Fruit fly (Drosophila melanogaster) whole organism, embryonic: Measurements from ENCODE around the gene CG32651.
A peak's percentile ranks its signal among the peaks of the same experiment; 100 is the strongest.

Source experiments
- Ada2b ChIP-seq: fragments of 200-800 bp; sonication (Bioruptor generic); IDR thresholded peaks from 2 replicates; pipeline ENCODE4 v1.3.6; 2022; ENCODE audit warnings: missing biosample characterization, missing genetic modification characterization
- Adf1 ChIP-seq: fragments of 200-800 bp; sonication (Bioruptor generic); IDR thresholded peaks from 2 replicates; pipeline ENCODE4 v1.3.6; 2022; ENCODE audit warnings: missing biosample characterization, missing genetic modification characterization
- Atf3 ChIP-seq: fragments of 200-800 bp; sonication (Bioruptor generic); optimal IDR thresholded peaks from 3 replicates; lab custom pipeline; 2016; ENCODE audit warnings: missing biosample characterization, missing genetic modification characterization
- B-H1 ChIP-seq: fragments of 200-800 bp; sonication (Bioruptor generic); IDR thresholded peaks from 3 replicates; pipeline ENCODE4 v1.3.6; 2022; ENCODE audit warnings: missing biosample characterization, missing genetic modification characterization
- CG10462 ChIP-seq: fragments of 200-800 bp; sonication (Bioruptor generic); optimal IDR thresholded peaks from 2 replicates; lab custom pipeline; 2016; ENCODE audit warnings: missing biosample characterization, missing genetic modification characterization
- CG13296 ChIP-seq: fragments of 200-800 bp; sonication (Bioruptor generic); optimal IDR thresholded peaks from 3 replicates; lab custom pipeline; 2018; ENCODE audit warnings: missing biosample characterization, mild to moderate bottlenecking, missing genetic modification characterization
- CG15514 ChIP-seq: fragments of 200-800 bp; sonication (Bioruptor generic); optimal IDR thresholded peaks from 3 replicates; lab custom pipeline; 2017; ENCODE audit warnings: missing biosample characterization, missing genetic modification characterization, mild to moderate bottlenecking, moderate library complexity, missing genetic modification reagents
- CG1602 ChIP-seq: fragments of 200-800 bp; sonication (Bioruptor generic); optimal IDR thresholded peaks from 3 replicates; lab custom pipeline; 2016; ENCODE audit warnings: missing biosample characterization, missing genetic modification characterization
- CG1647 ChIP-seq: fragments of 200-800 bp; sonication (Bioruptor generic); optimal IDR thresholded peaks from 3 replicates; lab custom pipeline; 2016; ENCODE audit warnings: missing biosample characterization, missing genetic modification characterization
- CG18011 ChIP-seq: fragments of 200-800 bp; sonication (Bioruptor generic); optimal IDR thresholded peaks from 2 replicates; lab custom pipeline; 2017; ENCODE audit warnings: missing biosample characterization, missing genetic modification characterization, mild to moderate bottlenecking, moderate library complexity, missing genotype
- CG18262 ChIP-seq: fragments of 200-800 bp; optimal IDR thresholded peaks from 3 replicates; lab custom pipeline; 2019; ENCODE audit warnings: missing biosample characterization, mild to moderate bottlenecking, missing genetic modification characterization, moderate library complexity
- CG2202 ChIP-seq: fragments of 200-800 bp; sonication (Bioruptor generic); optimal IDR thresholded peaks from 2 replicates; lab custom pipeline; 2018; ENCODE audit warnings: missing biosample characterization, mild to moderate bottlenecking, missing genetic modification characterization
- CG3065 ChIP-seq: fragments of 200-800 bp; sonication (Bioruptor generic); optimal IDR thresholded peaks from 2 replicates; lab custom pipeline; 2016; ENCODE audit warnings: missing biosample characterization, missing genetic modification characterization
- CG31388 ChIP-seq: fragments of 200-800 bp; sonication (Bioruptor generic); optimal IDR thresholded peaks from 2 replicates; lab custom pipeline; 2016; ENCODE audit warnings: missing biosample characterization, missing genetic modification characterization
- CG3163 ChIP-seq: fragments of 200-800 bp; sonication (Bioruptor generic); optimal IDR thresholded peaks from 3 replicates; lab custom pipeline; 2016; ENCODE audit warnings: missing biosample characterization, missing genetic modification characterization
- CG32767 ChIP-seq: fragments of 200-800 bp; sonication (Bioruptor generic); IDR thresholded peaks from 2 replicates; pipeline ENCODE4 v1.3.6; 2022; ENCODE audit warnings: missing biosample characterization, missing genetic modification characterization
- CG6683 ChIP-seq: fragments of 200-800 bp; sonication (Bioruptor generic); optimal IDR thresholded peaks from 2 replicates; lab custom pipeline; 2017; ENCODE audit warnings: missing biosample characterization, mild to moderate bottlenecking, missing genetic modification characterization, missing genetic modification reagents
- Chrac-16 ChIP-seq: fragments of 200-800 bp; sonication (Bioruptor generic); optimal IDR thresholded peaks from 3 replicates; lab custom pipeline; 2016; ENCODE audit warnings: missing biosample characterization, missing genetic modification characterization
- Dad ChIP-seq: fragments of 200-800 bp; sonication (Bioruptor generic); optimal IDR thresholded peaks from 3 replicates; lab custom pipeline; 2016; ENCODE audit warnings: missing biosample characterization, missing genetic modification characterization
- Dfd ChIP-seq, 2 experiments: fragments of >200 bp; optimal IDR thresholded peaks; 2 replicates each; lab custom pipeline; 2017; ENCODE audit warnings: missing biosample characterization in 2 of 2, missing genetic modification characterization in 2 of 2
- Doc2 ChIP-seq: fragments of 200-800 bp; sonication (Bioruptor generic); IDR thresholded peaks from 2 replicates; pipeline ENCODE4 v1.3.6; 2022; ENCODE audit warnings: missing biosample characterization, missing genetic modification characterization
- Dref ChIP-seq: fragments of 200-800 bp; sonication (Bioruptor generic); IDR thresholded peaks from 2 replicates; pipeline ENCODE4 v1.3.6; 2022; ENCODE audit warnings: missing biosample characterization, missing genetic modification characterization
- E2f1 ChIP-seq: fragments of 200-800 bp; sonication (Bioruptor generic); IDR thresholded peaks from 2 replicates; pipeline ENCODE4 v1.3.6; 2022; ENCODE audit warnings: missing biosample characterization, missing genetic modification characterization
- HLH3B ChIP-seq: fragments of 200-800 bp; sonication (Bioruptor generic); IDR thresholded peaks from 2 replicates; pipeline ENCODE4 v1.3.6; 2022; ENCODE audit warnings: missing biosample characterization, missing genetic modification characterization
- HLHmδ ChIP-seq: fragments of 200-800 bp; sonication (Bioruptor generic); optimal IDR thresholded peaks from 2 replicates; lab custom pipeline; 2018; ENCODE audit warnings: missing biosample characterization, mild to moderate bottlenecking, missing genetic modification characterization, moderate library complexity
- Lpt ChIP-seq: fragments of >200 bp; optimal IDR thresholded peaks from 2 replicates; lab custom pipeline; 2018; ENCODE audit warnings: missing biosample characterization, missing genetic modification characterization
- MBD-R2 ChIP-seq: fragments of 200-800 bp; sonication (Bioruptor generic); IDR thresholded peaks from 2 replicates; pipeline ENCODE4 v1.3.6; 2022; ENCODE audit warnings: missing biosample characterization, missing genetic modification characterization
- Mad ChIP-seq: fragments of 200-800 bp; sonication (Bioruptor generic); optimal IDR thresholded peaks from 2 replicates; lab custom pipeline; 2016; ENCODE audit warnings: missing biosample characterization, missing genetic modification characterization
- Nf-YC ChIP-seq: fragments of 200-800 bp; optimal IDR thresholded peaks from 3 replicates; lab custom pipeline; 2019; ENCODE audit warnings: missing biosample characterization, mild to moderate bottlenecking, missing genetic modification characterization, moderate library complexity
- Opbp ChIP-seq: fragments of 200-800 bp; sonication (Bioruptor generic); IDR thresholded peaks from 3 replicates; pipeline ENCODE4 v1.3.6; 2022; ENCODE audit warnings: missing biosample characterization, missing genetic modification characterization; ENCODE audit not compliant: partially characterized antibody
- Scr ChIP-seq: fragments of 200-800 bp; sonication (Bioruptor generic); IDR thresholded peaks from 2 replicates; pipeline ENCODE4 v1.3.6; 2022; ENCODE audit warnings: missing biosample characterization, missing genetic modification characterization; ENCODE audit not compliant: partially characterized antibody
- Sry-δ ChIP-seq: fragments of 200-800 bp; sonication (Bioruptor generic); optimal IDR thresholded peaks from 2 replicates; lab custom pipeline; 2016; ENCODE audit warnings: missing biosample characterization, missing genetic modification characterization
- al ChIP-seq: fragments of 200-800 bp; sonication (Bioruptor generic); IDR thresholded peaks from 2 replicates; pipeline ENCODE4 v1.3.6; 2022; ENCODE audit warnings: missing biosample characterization, missing genetic modification characterization
- cato ChIP-seq: fragments of 200-800 bp; sonication (Bioruptor generic); optimal IDR thresholded peaks from 2 replicates; lab custom pipeline; 2016; ENCODE audit warnings: missing biosample characterization, missing genetic modification characterization, borderline replicate concordance
- crc ChIP-seq: fragments of 200-800 bp; sonication (Bioruptor generic); optimal IDR thresholded peaks from 2 replicates; lab custom pipeline; 2016; ENCODE audit warnings: missing biosample characterization, missing genetic modification characterization
- dysf ChIP-seq: fragments of 200-800 bp; sonication (Bioruptor generic); IDR thresholded peaks from 3 replicates; pipeline ENCODE4 v1.3.6; 2022; ENCODE audit warnings: missing biosample characterization, missing genetic modification characterization
- esg ChIP-seq: fragments of 200-800 bp; sonication (Bioruptor generic); conservative IDR thresholded peaks from 2 replicates; pipeline ENCODE4 v1.3.6; 2022; ENCODE audit warnings: missing biosample characterization, missing genetic modification characterization
- fd102C ChIP-seq: fragments of 200-800 bp; sonication (Bioruptor generic); optimal IDR thresholded peaks from 2 replicates; lab custom pipeline; 2018; ENCODE audit warnings: missing biosample characterization, mild to moderate bottlenecking, missing genetic modification characterization, moderate library complexity
- fd3F ChIP-seq: fragments of 200-800 bp; sonication (Bioruptor generic); optimal IDR thresholded peaks from 2 replicates; lab custom pipeline; 2018; ENCODE audit warnings: missing biosample characterization, mild to moderate bottlenecking, missing genetic modification characterization, moderate library complexity
- hkb ChIP-seq, 2 experiments: fragments of 200-800 bp in 1 of 2; fragments of >200 bp in 1 of 2; sonication (Bioruptor generic) in 1 of 2; IDR thresholded peaks in 1 of 2; optimal IDR thresholded peaks in 1 of 2; 2 replicates each; pipeline versions ENCODE4 v1.3.6 to Lab custom; 2017 to 2022; ENCODE audit warnings: missing biosample characterization in 1 of 2, missing genetic modification characterization in 1 of 2
- kah ChIP-seq: fragments of 200-800 bp; sonication (Bioruptor generic); optimal IDR thresholded peaks from 2 replicates; lab custom pipeline; 2018; ENCODE audit warnings: missing biosample characterization, mild to moderate bottlenecking, missing genetic modification characterization
- lov ChIP-seq, 2 experiments: fragments of 200-800 bp in 1 of 2; fragments of >200 bp in 1 of 2; sonication (Bioruptor generic) in 1 of 2; IDR thresholded peaks in 1 of 2; optimal IDR thresholded peaks in 1 of 2; 2 replicates in 1 of 2; 3 replicates in 1 of 2; pipeline versions ENCODE4 v1.3.6 to Lab custom; 2017 to 2022; ENCODE audit warnings: missing biosample characterization in 1 of 2, missing genetic modification characterization in 1 of 2
- luna ChIP-seq: fragments of 200-800 bp; sonication (Bioruptor generic); optimal IDR thresholded peaks from 2 replicates; lab custom pipeline; 2016; ENCODE audit warnings: missing biosample characterization, missing genetic modification characterization
- mld ChIP-seq: fragments of 200-800 bp; sonication (Bioruptor generic); IDR thresholded peaks from 3 replicates; pipeline ENCODE4 v1.3.6; 2022; ENCODE audit warnings: missing biosample characterization, missing genetic modification characterization; ENCODE audit not compliant: partially characterized antibody
- pita ChIP-seq: fragments of 200-800 bp; sonication (Bioruptor generic); optimal IDR thresholded peaks from 2 replicates; lab custom pipeline; 2017; ENCODE audit warnings: missing biosample characterization, mild to moderate bottlenecking, missing genetic modification characterization
- row ChIP-seq: fragments of 200-800 bp; sonication (Bioruptor generic); IDR thresholded peaks from 3 replicates; pipeline ENCODE4 v1.3.6; 2022; ENCODE audit warnings: missing biosample characterization, missing genetic modification characterization
- sens-2 ChIP-seq: fragments of 200-800 bp; sonication (Bioruptor generic); IDR thresholded peaks from 2 replicates; pipeline ENCODE4 v1.3.6; 2022; ENCODE audit warnings: missing biosample characterization, missing genetic modification characterization
- so ChIP-seq: fragments of 200-800 bp; sonication (Bioruptor generic); IDR thresholded peaks from 3 replicates; pipeline ENCODE4 v1.3.6; 2022; ENCODE audit warnings: missing biosample characterization, missing genetic modification characterization
- toy ChIP-seq: fragments of 200-800 bp; sonication (Bioruptor generic); IDR thresholded peaks from 2 replicates; pipeline ENCODE4 v1.3.6; 2022; ENCODE audit warnings: missing biosample characterization, missing genetic modification characterization
- vfl ChIP-seq: fragments of 200-800 bp; sonication (Bioruptor generic); optimal IDR thresholded peaks from 2 replicates; lab custom pipeline; 2016; ENCODE audit warnings: missing biosample characterization, missing genetic modification characterization
- wek ChIP-seq: fragments of 200-800 bp; sonication (Bioruptor generic); optimal IDR thresholded peaks from 3 replicates; lab custom pipeline; 2018; ENCODE audit warnings: missing biosample characterization, mild to moderate bottlenecking, missing genetic modification characterization, moderate library complexity

CG32651 gene

dm6 chrX:12454358-12454757 is 46.1 kb upstream of the CG32651 start, which contains the start of gene CG15927 (continued):
- TF ChIP-seq lov (optimal IDR thresholded peaks at IDR 0.05; lab: Kevin White, UChicago), result no peak
- 0 out of 3 replicates have a peak, but pooled peaks have one; percentile 17 for TF ChIP-seq lov (GFP tag; IDR thresholded peaks at IDR 0.05; lab: Robert Waterston, UW)
- TF ChIP-seq CG6683 (GFP tag; lab: Kevin White, UChicago), result no peak
- peak; percentile 54 for TF ChIP-seq esg
- no peak for TF ChIP-seq so (GFP tag; lab: Robert Waterston, UW)
- no peak for TF ChIP-seq al (GFP tag; lab: Robert Waterston, UW)
- no peak for TF ChIP-seq CG18011 (GFP tag; lab: Kevin White, UChicago)
- no peak for TF ChIP-seq CG3065 (GFP tag; lab: Kevin White, UChicago)
- TF ChIP-seq Adf1 (GFP tag; lab: Robert Waterston, UW), result no peak
- TF ChIP-seq row, result peak; percentile 67
- TF ChIP-seq kah (GFP tag; lab: Kevin White, UChicago), result no peak
- TF ChIP-seq CG18262 (tag; lab: Kevin White, UChicago), result no peak
- no peak for TF ChIP-seq Opbp
- TF ChIP-seq CG31388 (GFP tag; lab: Kevin White, UChicago), result no peak
- 0 out of 2 replicates have a peak, but pooled peaks have one; percentile 53 for TF ChIP-seq CG32767 (GFP tag; lab: Robert Waterston, UW)
- TF ChIP-seq MBD-R2 (GFP tag; lab: Robert Waterston, UW), result peak; percentile 28; the same call in 1 of the 2 replicates
- no peak for TF ChIP-seq Atf3 (GFP tag; lab: Kevin White, UChicago)
- TF ChIP-seq Chrac-16 (GFP tag; lab: Kevin White, UChicago), result peak; percentile 23
- no peak for TF ChIP-seq CG3163 (GFP tag; lab: Kevin White, UChicago)
- no peak for TF ChIP-seq vfl (GFP tag; lab: Kevin White, UChicago)
- no peak for TF ChIP-seq Scr
- no peak for TF ChIP-seq CG15514
- peak; percentile 79 for TF ChIP-seq HLH3B (GFP tag; lab: Robert Waterston, UW)
- TF ChIP-seq Nf-YC (tag; lab: Kevin White, UChicago), result no peak
- TF ChIP-seq mld (GFP tag; lab: Robert Waterston, UW), result no peak
- no peak for TF ChIP-seq pita (GFP tag; lab: Kevin White, UChicago)
- TF ChIP-seq luna, result no peak
- no peak for TF ChIP-seq CG13296 (GFP tag; lab: Kevin White, UChicago)
- TF ChIP-seq CG1602 (GFP tag; lab: Kevin White, UChicago), result peak; percentile 25
- TF ChIP-seq Doc2, result no peak
- no peak for TF ChIP-seq HLHmδ (GFP tag; lab: Kevin White, UChicago)
- peak; percentile 48 for TF ChIP-seq CG2202
- no peak for TF ChIP-seq wek (GFP tag; lab: Kevin White, UChicago)
- TF ChIP-seq Lpt, result no peak
- TF ChIP-seq CG1647 (GFP tag; lab: Kevin White, UChicago), result no peak
- TF ChIP-seq toy (GFP tag; lab: Robert Waterston, UW), result no peak
- TF ChIP-seq Ada2b (GFP tag; lab: Robert Waterston, UW), result peak; percentile 69
- TF ChIP-seq fd3F (GFP tag; lab: Kevin White, UChicago), result no peak
- no peak for TF ChIP-seq Dfd (GFP tag; optimal IDR thresholded peaks at IDR 0.05; lab: Kevin White, UChicago)
- no peak for TF ChIP-seq B-H1
- no peak for TF ChIP-seq E2f1 (GFP tag; lab: Robert Waterston, UW)
- TF ChIP-seq CG10462 (GFP tag; lab: Kevin White, UChicago), result no peak
- no peak for TF ChIP-seq Dref (GFP tag; lab: Robert Waterston, UW)
- no peak for TF ChIP-seq dysf (GFP tag; lab: Robert Waterston, UW)
- no peak for TF ChIP-seq fd102C (GFP tag; lab: Kevin White, UChicago)
- TF ChIP-seq Mad (GFP tag; lab: Kevin White, UChicago), result no peak
- TF ChIP-seq Dad (GFP tag; lab: Kevin White, UChicago), result no peak
- TF ChIP-seq cato, result peak; percentile 13
- TF ChIP-seq Sry-δ (GFP tag; lab: Kevin White, UChicago), result no peak
- peak; percentile 60; the same call in 1 of the 2 replicates for TF ChIP-seq sens-2 (GFP tag; lab: Robert Waterston, UW)
- no peak for TF ChIP-seq hkb (optimal IDR thresholded peaks at IDR 0.05; lab: Kevin White, UChicago)
- peak; percentile 69 for TF ChIP-seq hkb (GFP tag; IDR thresholded peaks at IDR 0.05; lab: Robert Waterston, UW)
- TF ChIP-seq crc (GFP tag; lab: Kevin White, UChicago), result no peak
